Fruit fly (Drosophila melanogaster): ENCODE measurements around the gene CG13895.

The CG13895 gene

dm6 chr3L:685441-685804 lies 22.6 kb downstream of the CG13895 start, which contains the start of gene ebd1:
ebd1 (minus strand) TSS chr3L:685549.
- TF ChIP-seq noc (tag; optimal IDR thresholded peaks at IDR 0.05), result no peak

dm6 chr3L:684749-685440 lies 23.1 kb downstream of the CG13895 start:
- no peak for TF ChIP-seq noc (tag; optimal IDR thresholded peaks at IDR 0.05)

- no peak for TF ChIP-seq noc (tag; optimal IDR thresholded peaks at IDR 0.05)
Observed at dm6 chr3L:682420-682882, 25.6 kb downstream of the CG13895 start, which contains the start of gene CG3386. CG3386 (minus strand) TSS chr3L:682470.

- TF ChIP-seq noc (tag; optimal IDR thresholded peaks at IDR 0.05), result no peak
Observed at dm6 chr3L:681793-682369, 26.1 kb downstream of the CG13895 start.

- peak; percentile 72 for TF ChIP-seq noc (tag; optimal IDR thresholded peaks at IDR 0.05)
Observed at dm6 chr3L:680258-680657, 27.7 kb downstream of the CG13895 start, which contains the start of gene CG17129. CG17129 (minus strand) TSS chr3L:680326.

- TF ChIP-seq noc (tag; optimal IDR thresholded peaks at IDR 0.05), result no peak
Observed at dm6 chr3L:675856-676255, 32.1 kb downstream of the CG13895 start.

- no peak for TF ChIP-seq noc (tag; optimal IDR thresholded peaks at IDR 0.05)
Observed at dm6 chr3L:673324-673723, 34.7 kb downstream of the CG13895 start.

- no peak for TF ChIP-seq noc (tag; optimal IDR thresholded peaks at IDR 0.05)
Observed at dm6 chr3L:666544-666943, 41.5 kb downstream of the CG13895 start.

dm6 chr3L:663880-664279 lies 44.1 kb downstream of the CG13895 start:
- TF ChIP-seq noc (tag; optimal IDR thresholded peaks at IDR 0.05), result no peak

dm6 chr3L:660314-661075 lies 47.5 kb downstream of the CG13895 start:
- no peak for TF ChIP-seq noc (tag; optimal IDR thresholded peaks at IDR 0.05)

- TF ChIP-seq noc (tag; optimal IDR thresholded peaks at IDR 0.05), result no peak
Observed at dm6 chr3L:658279-658678, 49.7 kb downstream of the CG13895 start.
